Worm (Caenorhabditis elegans) whole organism, L3 larva: ENCODE measurements around the gene R05G6.9.

ENCODE experiments used
- R02D3.7 ChIP-seq: fragments of 150-350 bp; optimal IDR thresholded peaks from 2 replicates; lab custom pipeline; 2014; ENCODE audit warnings: missing biosample characterization, missing genetic modification characterization
- ama-1 ChIP-seq: fragments of 150-350 bp; optimal IDR thresholded peaks from 2 replicates; lab custom pipeline; 2018
- ceh-16 ChIP-seq: sonication (generic microtip); optimal IDR thresholded peaks from 2 replicates; lab custom pipeline; 2017; ENCODE audit warnings: missing biosample characterization, missing genetic modification characterization
- ceh-28 ChIP-seq: fragments of 150-350 bp; optimal IDR thresholded peaks from 2 replicates; lab custom pipeline; 2014; ENCODE audit warnings: missing biosample characterization, missing genetic modification reagents, missing genetic modification characterization
- ceh-82 ChIP-seq: fragments of 150-350 bp; optimal IDR thresholded peaks from 2 replicates; lab custom pipeline; 2014; ENCODE audit warnings: missing biosample characterization, missing genetic modification characterization
- daf-12 ChIP-seq: fragments of 150-350 bp; optimal IDR thresholded peaks from 2 replicates; lab custom pipeline; 2014; ENCODE audit warnings: missing biosample characterization, missing genetic modification reagents, missing genetic modification characterization
- egl-5 ChIP-seq: fragments of 150-350 bp; optimal IDR thresholded peaks from 2 replicates; lab custom pipeline; 2017; ENCODE audit warnings: missing biosample characterization, missing genetic modification reagents, missing genetic modification characterization, inconsistent platforms
- elt-1 ChIP-seq: fragments of 150-350 bp; optimal IDR thresholded peaks from 2 replicates; lab custom pipeline; 2014; ENCODE audit warnings: missing biosample characterization, missing genetic modification characterization
- elt-2 ChIP-seq: sonication (generic microtip); optimal IDR thresholded peaks from 2 replicates; lab custom pipeline; 2016; ENCODE audit warnings: missing genetic modification reagents, mild to moderate bottlenecking, missing genetic modification characterization, missing compliant biosample characterization
- elt-3 ChIP-seq, 3 experiments: fragments of 150-350 bp in 1 of 3; sonication (generic microtip) in 2 of 3; optimal IDR thresholded peaks; 2 replicates in 2 of 3; 4 replicates in 1 of 3; lab custom pipeline; 2014 to 2017; ENCODE audit warnings: missing biosample characterization in 3 of 3, missing genetic modification characterization in 3 of 3
- eor-1 ChIP-seq, 2 experiments: fragments of 150-350 bp; optimal IDR thresholded peaks; 2 replicates each; lab custom pipeline; 2014 to 2018; ENCODE audit warnings: missing biosample characterization in 2 of 2, missing genetic modification characterization in 2 of 2
- fkh-10 ChIP-seq: sonication (generic microtip); optimal IDR thresholded peaks from 2 replicates; lab custom pipeline; 2017; ENCODE audit warnings: missing biosample characterization, missing genetic modification reagents, missing genetic modification characterization
- fkh-2 ChIP-seq: fragments of 150-350 bp; optimal IDR thresholded peaks from 2 replicates; lab custom pipeline; 2014; ENCODE audit warnings: missing biosample characterization, missing genetic modification reagents, missing genetic modification characterization
- fos-1 ChIP-seq: fragments of 150-350 bp; optimal IDR thresholded peaks from 2 replicates; lab custom pipeline; 2014; ENCODE audit warnings: missing biosample characterization, missing genetic modification characterization
- hmg-11 ChIP-seq: sonication (generic microtip); optimal IDR thresholded peaks from 2 replicates; lab custom pipeline; 2016; ENCODE audit warnings: missing genetic modification characterization, missing compliant biosample characterization
- jun-1 ChIP-seq: fragments of 150-350 bp; optimal IDR thresholded peaks from 2 replicates; lab custom pipeline; 2014; ENCODE audit warnings: missing biosample characterization, missing genetic modification reagents, missing genetic modification characterization
- lin-15B ChIP-seq: fragments of 150-350 bp; optimal IDR thresholded peaks from 2 replicates; lab custom pipeline; 2014; ENCODE audit warnings: missing biosample characterization, missing genetic modification characterization
- lin-39 ChIP-seq: fragments of 150-350 bp; optimal IDR thresholded peaks from 2 replicates; lab custom pipeline; 2018; ENCODE audit warnings: missing biosample characterization, missing genetic modification reagents, missing genetic modification characterization
- lsy-12 ChIP-seq: sonication (generic microtip); optimal IDR thresholded peaks from 2 replicates; lab custom pipeline; 2016; ENCODE audit warnings: mild to moderate bottlenecking, missing genetic modification characterization, missing compliant biosample characterization
- mdl-1 ChIP-seq: fragments of 150-350 bp; optimal IDR thresholded peaks from 2 replicates; lab custom pipeline; 2014; ENCODE audit warnings: missing biosample characterization, missing genetic modification characterization
- nfya-1 ChIP-seq: sonication (generic microtip); optimal IDR thresholded peaks from 2 replicates; lab custom pipeline; 2017; ENCODE audit warnings: missing genetic modification characterization, mild to moderate bottlenecking, missing compliant biosample characterization, antibody characterized with exemption, moderate library complexity; ENCODE audit not compliant: insufficient read depth
- nhr-12 ChIP-seq: fragments of 150-350 bp; optimal IDR thresholded peaks from 2 replicates; lab custom pipeline; 2014; ENCODE audit warnings: missing biosample characterization, missing genetic modification characterization
- nhr-23 ChIP-seq: fragments of 150-350 bp; optimal IDR thresholded peaks from 2 replicates; lab custom pipeline; 2014; ENCODE audit warnings: missing biosample characterization, missing genetic modification reagents, missing genetic modification characterization
- nhr-237 ChIP-seq: fragments of 150-350 bp; optimal IDR thresholded peaks from 2 replicates; lab custom pipeline; 2014; ENCODE audit warnings: missing biosample characterization, missing genetic modification characterization
- nhr-25 ChIP-seq: sonication (generic microtip); optimal IDR thresholded peaks from 2 replicates; lab custom pipeline; 2017; ENCODE audit warnings: missing biosample characterization, missing genetic modification characterization
- nhr-28 ChIP-seq: fragments of 150-350 bp; optimal IDR thresholded peaks from 2 replicates; lab custom pipeline; 2014; ENCODE audit warnings: missing biosample characterization, missing genetic modification characterization
- nhr-43 ChIP-seq: sonication (generic microtip); optimal IDR thresholded peaks from 2 replicates; lab custom pipeline; 2016; ENCODE audit warnings: mild to moderate bottlenecking, missing genetic modification characterization, missing compliant biosample characterization; ENCODE audit not compliant: poor library complexity, severe bottlenecking
- nhr-67 ChIP-seq: fragments of 150-350 bp; optimal IDR thresholded peaks from 2 replicates; lab custom pipeline; 2014; ENCODE audit warnings: missing biosample characterization, missing genetic modification characterization
- nhr-76 ChIP-seq: fragments of 150-350 bp; sonication (generic microtip); optimal IDR thresholded peaks from 5 replicates; lab custom pipeline; 2014; ENCODE audit warnings: missing biosample characterization, missing genetic modification characterization
- pha-4 ChIP-seq: fragments of 150-350 bp; optimal IDR thresholded peaks from 2 replicates; lab custom pipeline; 2014; ENCODE audit warnings: missing biosample characterization, missing genetic modification reagents, missing genetic modification characterization
- pqm-1 ChIP-seq: fragments of 150-350 bp; optimal IDR thresholded peaks from 2 replicates; lab custom pipeline; 2017; ENCODE audit warnings: missing biosample characterization, missing genetic modification characterization, inconsistent platforms
- sea-2 ChIP-seq: fragments of 150-350 bp; sonication (generic microtip); optimal IDR thresholded peaks from 4 replicates; lab custom pipeline; 2014; ENCODE audit warnings: missing biosample characterization, missing genetic modification reagents, missing genetic modification characterization
- skn-1 ChIP-seq: fragments of 150-350 bp; optimal IDR thresholded peaks from 2 replicates; lab custom pipeline; 2014; ENCODE audit warnings: missing biosample characterization, missing genetic modification characterization
- snpc-4 ChIP-seq: fragments of 150-350 bp; optimal IDR thresholded peaks from 2 replicates; lab custom pipeline; 2014; ENCODE audit warnings: missing biosample characterization, missing genetic modification characterization
- tbx-2 ChIP-seq: sonication (generic microtip); optimal IDR thresholded peaks from 2 replicates; lab custom pipeline; 2016; ENCODE audit warnings: mild to moderate bottlenecking, missing genetic modification characterization, missing compliant biosample characterization
- unc-39 ChIP-seq: sonication (generic microtip); optimal IDR thresholded peaks from 4 replicates; lab custom pipeline; 2017; ENCODE audit warnings: missing biosample characterization, missing genetic modification characterization
- unc-62 ChIP-seq: fragments of 150-350 bp; sonication (generic microtip); optimal IDR thresholded peaks from 4 replicates; lab custom pipeline; 2014; ENCODE audit warnings: missing biosample characterization, missing genetic modification reagents, missing genetic modification characterization
- zag-1 ChIP-seq: fragments of 150-350 bp; optimal IDR thresholded peaks from 2 replicates; lab custom pipeline; 2014; ENCODE audit warnings: missing biosample characterization, missing genetic modification characterization
- ztf-11 ChIP-seq: fragments of 150-350 bp; optimal IDR thresholded peaks from 2 replicates; lab custom pipeline; 2014; ENCODE audit warnings: missing biosample characterization, missing genetic modification characterization
- ztf-4 ChIP-seq: fragments of 150-350 bp; optimal IDR thresholded peaks from 2 replicates; lab custom pipeline; 2014; ENCODE audit warnings: missing biosample characterization, missing genetic modification characterization

R05G6.9 gene

ce11 chrIV:7512617-7513233, 3.3 kb downstream of the R05G6.9 start, which contains the start of the genes plc-4 and R05G6.4 (continued):
- TF ChIP-seq fkh-10, result no peak
- TF ChIP-seq sea-2 (GFP tag; lab: Kevin White, UChicago), result no peak
- TF ChIP-seq ceh-28 (tag; lab: Kevin White, UChicago), result peak; percentile 41
- TF ChIP-seq ceh-16 (tag; lab: Kevin White, UChicago), result no peak
- TF ChIP-seq, all 47 proteins: peak for 9

DNA sequence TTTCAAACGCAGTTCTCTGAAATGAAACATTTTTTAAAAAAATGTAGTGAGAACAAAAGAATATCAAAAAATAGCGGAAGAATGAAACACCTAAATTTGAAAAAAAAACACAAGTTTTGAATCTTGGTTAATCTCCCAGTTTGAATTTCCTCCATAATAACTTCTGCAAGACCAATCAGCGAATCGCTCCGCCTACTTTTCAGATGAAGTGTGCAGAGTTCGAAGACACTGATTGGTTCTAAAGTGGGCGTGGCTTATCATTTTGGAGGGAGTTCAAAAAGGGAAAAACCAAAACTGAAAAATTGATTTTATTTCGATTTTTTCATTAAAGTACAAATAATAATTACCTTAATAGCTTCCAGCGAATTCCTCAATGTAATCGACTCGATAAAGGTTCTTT, 5.2 kb downstream of the R05G6.9 start:
- TF ChIP-seq nfya-1, result peak; percentile 96
- TF ChIP-seq unc-62 (GFP tag; lab: Kevin White, UChicago), result no peak
- peak; percentile 18 for TF ChIP-seq lin-15B (tag; lab: Kevin White, UChicago)

DNA sequence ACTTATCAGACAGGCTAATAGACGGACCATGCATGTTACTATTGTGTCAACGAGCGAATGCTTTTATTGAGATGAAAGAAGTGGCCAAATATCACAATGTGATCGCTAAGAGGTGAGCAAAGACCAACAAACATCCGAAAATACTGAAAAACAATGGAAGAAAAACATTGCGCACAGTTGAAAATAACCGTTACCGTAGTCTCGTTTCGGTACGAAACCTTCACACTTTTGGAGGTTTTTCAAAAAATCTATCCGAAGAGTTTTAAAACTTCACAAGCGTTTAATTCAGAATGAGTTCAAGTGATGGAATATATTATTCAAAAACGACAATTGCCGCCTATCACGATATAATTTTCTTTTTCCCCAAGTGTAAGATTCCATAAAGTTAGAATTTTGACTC, 7.2 kb downstream of the R05G6.9 start:
- TF ChIP-seq pha-4 (tag; lab: Kevin White, UChicago) (peak; percentile 61), pqm-1 (no peak)

- peak in 1 of 3 experiments; percentile 9 for TF ChIP-seq elt-3 (tag; optimal IDR thresholded peaks at IDR 0.05; lab: Kevin White, UChicago)
- TF ChIP-seq eor-1 (tag; optimal IDR thresholded peaks at IDR 0.05; lab: Kevin White, UChicago), result no peak
- TF ChIP-seq ztf-11 (tag; lab: Kevin White, UChicago), result no peak
- TF ChIP-seq hmg-11 (tag; lab: Kevin White, UChicago), result peak; percentile 39
- TF ChIP-seq unc-39 (tag; lab: Kevin White, UChicago), result no peak
- TF ChIP-seq fos-1 (tag; lab: Kevin White, UChicago), result no peak
- peak; percentile 84 for TF ChIP-seq nhr-25 (tag; lab: Kevin White, UChicago)
- TF ChIP-seq lsy-12 (tag; lab: Kevin White, UChicago), result peak; percentile 66
- TF ChIP-seq R02D3.7 (tag; lab: Kevin White, UChicago), result peak; percentile 75
- no peak for TF ChIP-seq daf-12 (tag; lab: Kevin White, UChicago)
- TF ChIP-seq nhr-43, result peak; percentile 77
- TF ChIP-seq nhr-12 (tag; lab: Kevin White, UChicago), result no peak
- no peak for TF ChIP-seq mdl-1 (tag; lab: Kevin White, UChicago)
- peak; percentile 86 for TF ChIP-seq pha-4 (tag; lab: Kevin White, UChicago)
- TF ChIP-seq tbx-2 (tag; lab: Kevin White, UChicago), result no peak
- TF ChIP-seq sea-2 (GFP tag; lab: Kevin White, UChicago), result no peak
- TF ChIP-seq pqm-1, result peak; percentile 41
- TF ChIP-seq ceh-82, result no peak
- peak; percentile 56 for TF ChIP-seq nhr-76 (tag; lab: Kevin White, UChicago)
- TF ChIP-seq ztf-4 (tag; lab: Kevin White, UChicago), result no peak
- TF ChIP-seq ceh-16 (tag; lab: Kevin White, UChicago), result no peak
- no peak for TF ChIP-seq fkh-2 (tag; lab: Kevin White, UChicago)
- TF ChIP-seq egl-5 (tag; lab: Kevin White, UChicago), result peak; percentile 71
- peak; percentile 81 for TF ChIP-seq jun-1 (tag; lab: Kevin White, UChicago)
- peak; percentile 18 for TF ChIP-seq unc-62 (GFP tag; lab: Kevin White, UChicago)
- TF ChIP-seq skn-1 (tag; lab: Kevin White, UChicago), result no peak
- TF ChIP-seq nhr-28 (tag; lab: Kevin White, UChicago), result no peak
- peak; percentile 9 for TF ChIP-seq elt-1 (tag; lab: Kevin White, UChicago)
- peak; percentile 42 for TF ChIP-seq ceh-28 (tag; lab: Kevin White, UChicago)
- peak; percentile 73 for TF ChIP-seq snpc-4
- peak; percentile 92 for TF ChIP-seq nfya-1
- TF ChIP-seq nhr-67 (tag; lab: Kevin White, UChicago), result no peak
- peak; percentile 76 for TF ChIP-seq lin-39
- TF ChIP-seq zag-1 (tag; lab: Kevin White, UChicago), result no peak
- TF ChIP-seq lin-15B (tag; lab: Kevin White, UChicago), result peak; percentile 90
- peak; percentile 83 for TF ChIP-seq nhr-23 (tag; lab: Kevin White, UChicago)
- peak; percentile 87 for TF ChIP-seq elt-2 (tag; lab: Kevin White, UChicago)
- TF ChIP-seq nhr-237, result no peak
- TF ChIP-seq ama-1 (lab: Kevin White, UChicago), result no peak
Observed at ce11 chrIV:7507841-7508509, 8.1 kb downstream of the R05G6.9 start, which contains the start of the genes vdac-1 and R05G6.5. vdac-1 (minus strand) TSS chrIV:7507891. R05G6.5 (plus strand) TSS chrIV:7508367.
